Fruit fly (Drosophila melanogaster) whole organism, prepupa: Measurements from ENCODE around the gene snRNP-U1-C.

Experiments
- Blimp-1 ChIP-seq: fragments of 200-800 bp; sonication (Bioruptor generic); optimal IDR thresholded peaks from 3 replicates; lab custom pipeline; 2017; ENCODE audit warnings: missing biosample characterization, missing genetic modification characterization, mild to moderate bottlenecking, moderate library complexity, missing genetic modification reagents
- CG10631 ChIP-seq: fragments of 200-800 bp; sonication (Bioruptor generic); optimal IDR thresholded peaks from 2 replicates; lab custom pipeline; 2016; ENCODE audit warnings: missing biosample characterization, missing genetic modification characterization
- CG10669 ChIP-seq: fragments of 200-800 bp; sonication (Bioruptor generic); optimal IDR thresholded peaks from 3 replicates; lab custom pipeline; 2018; ENCODE audit warnings: missing biosample characterization, mild to moderate bottlenecking, missing genetic modification characterization, moderate library complexity
- CG11294 ChIP-seq: fragments of 200-800 bp; sonication (Bioruptor generic); IDR thresholded peaks from 2 replicates; pipeline ENCODE4 v1.3.6; 2022; ENCODE audit warnings: missing biosample characterization, missing genetic modification characterization
- CG11762 ChIP-seq: fragments of 200-800 bp; sonication (Bioruptor generic); optimal IDR thresholded peaks from 3 replicates; lab custom pipeline; 2016; ENCODE audit warnings: missing biosample characterization, missing genetic modification characterization; ENCODE audit not compliant: insufficient read depth
- CG11902 ChIP-seq: fragments of 200-800 bp; sonication (Bioruptor generic); optimal IDR thresholded peaks from 3 replicates; lab custom pipeline; 2016; ENCODE audit warnings: missing biosample characterization, missing genetic modification characterization
- CG15336 ChIP-seq: fragments of 200-800 bp; sonication (Bioruptor generic); IDR thresholded peaks from 2 replicates; pipeline ENCODE4 v1.3.6; 2022; ENCODE audit warnings: missing biosample characterization, missing genetic modification characterization
- CG1621 ChIP-seq: fragments of 200-800 bp; sonication (Bioruptor generic); optimal IDR thresholded peaks from 3 replicates; lab custom pipeline; 2018; ENCODE audit warnings: missing biosample characterization, mild to moderate bottlenecking, missing genetic modification characterization
- CG16779 ChIP-seq: fragments of 200-800 bp; sonication (Bioruptor generic); optimal IDR thresholded peaks from 3 replicates; lab custom pipeline; 2017; ENCODE audit warnings: missing biosample characterization, mild to moderate bottlenecking, missing genetic modification characterization
- CG3032 ChIP-seq: fragments of 200-800 bp; optimal IDR thresholded peaks from 2 replicates; lab custom pipeline; 2019; ENCODE audit warnings: missing biosample characterization, mild to moderate bottlenecking, missing genetic modification characterization, moderate library complexity
- CG31627 ChIP-seq: fragments of 200-800 bp; sonication (Bioruptor generic); optimal IDR thresholded peaks from 3 replicates; lab custom pipeline; 2016; ENCODE audit warnings: missing biosample characterization, missing genetic modification characterization
- CG32006 ChIP-seq: fragments of 200-800 bp; sonication (Bioruptor generic); optimal IDR thresholded peaks from 3 replicates; lab custom pipeline; 2017; ENCODE audit warnings: missing biosample characterization, mild to moderate bottlenecking, missing genetic modification characterization
- CG34406 ChIP-seq: fragments of 200-800 bp; sonication (Bioruptor generic); optimal IDR thresholded peaks from 3 replicates; lab custom pipeline; 2016; ENCODE audit warnings: missing biosample characterization, missing genetic modification characterization
- CG3919 ChIP-seq: fragments of 200-800 bp; sonication (Bioruptor generic); optimal IDR thresholded peaks from 3 replicates; lab custom pipeline; 2016; ENCODE audit warnings: missing biosample characterization, missing genetic modification characterization
- CG4318 ChIP-seq: fragments of 200-800 bp; sonication (Bioruptor generic); optimal IDR thresholded peaks from 3 replicates; lab custom pipeline; 2017; ENCODE audit warnings: missing biosample characterization, mild to moderate bottlenecking, missing genetic modification characterization
- CG6276 ChIP-seq: fragments of 200-800 bp; sonication (Bioruptor generic); optimal IDR thresholded peaks from 2 replicates; lab custom pipeline; 2017; ENCODE audit warnings: missing biosample characterization, mild to moderate bottlenecking, missing genetic modification characterization
- CG6792 ChIP-seq: fragments of 200-800 bp; sonication (Bioruptor generic); optimal IDR thresholded peaks from 3 replicates; lab custom pipeline; 2016; ENCODE audit warnings: missing biosample characterization, missing genetic modification characterization
- CG6808 ChIP-seq: fragments of 200-800 bp; sonication (Bioruptor generic); optimal IDR thresholded peaks from 3 replicates; lab custom pipeline; 2017; ENCODE audit warnings: missing biosample characterization, missing genetic modification characterization, mild to moderate bottlenecking, moderate library complexity, missing genetic modification reagents
- CG6854 ChIP-seq: fragments of 200-800 bp; sonication (Bioruptor generic); optimal IDR thresholded peaks from 2 replicates; lab custom pipeline; 2017; ENCODE audit warnings: missing biosample characterization, mild to moderate bottlenecking, missing genetic modification characterization
- CG8119 ChIP-seq: fragments of 200-800 bp; sonication (Bioruptor generic); IDR thresholded peaks from 3 replicates; pipeline ENCODE4 v1.3.6; 2022; ENCODE audit warnings: missing biosample characterization, missing genetic modification characterization
- CG8319 ChIP-seq: fragments of 200-800 bp; sonication (Bioruptor generic); optimal IDR thresholded peaks from 3 replicates; lab custom pipeline; 2016; ENCODE audit warnings: missing biosample characterization, missing genetic modification characterization
- Eip75B ChIP-seq: fragments of 200-800 bp; sonication (Bioruptor generic); optimal IDR thresholded peaks from 3 replicates; lab custom pipeline; 2016; ENCODE audit warnings: missing biosample characterization, missing genetic modification characterization
- Eip93F ChIP-seq: fragments of 200-800 bp; sonication (Bioruptor generic); optimal IDR thresholded peaks from 2 replicates; lab custom pipeline; 2016; ENCODE audit warnings: missing biosample characterization, mild to moderate bottlenecking, missing genetic modification characterization
- Ets21C ChIP-seq: fragments of 200-800 bp; sonication (Bioruptor generic); optimal IDR thresholded peaks from 3 replicates; lab custom pipeline; 2016; ENCODE audit warnings: missing biosample characterization, missing genetic modification characterization
- Ets96B ChIP-seq: fragments of 200-800 bp; optimal IDR thresholded peaks from 2 replicates; lab custom pipeline; 2019; ENCODE audit warnings: missing biosample characterization, mild to moderate bottlenecking, missing genetic modification characterization, moderate library complexity
- Gug ChIP-seq: fragments of 200-800 bp; sonication (Bioruptor generic); IDR thresholded peaks from 2 replicates; pipeline ENCODE4 v1.3.6; 2022; ENCODE audit warnings: missing biosample characterization, missing genetic modification characterization
- Hr38 ChIP-seq: sonication (Bioruptor generic); optimal IDR thresholded peaks from 2 replicates; lab custom pipeline; 2016; ENCODE audit warnings: missing biosample characterization, missing genetic modification characterization
- Hr39 ChIP-seq: fragments of 200-800 bp; sonication (Bioruptor generic); optimal IDR thresholded peaks from 2 replicates; lab custom pipeline; 2016; ENCODE audit warnings: missing biosample characterization, missing genetic modification characterization
- Hr4 ChIP-seq: fragments of 200-800 bp; sonication (Bioruptor generic); optimal IDR thresholded peaks from 3 replicates; lab custom pipeline; 2016; ENCODE audit warnings: missing biosample characterization, missing genetic modification characterization
- Met ChIP-seq: fragments of 200-800 bp; sonication (Bioruptor generic); optimal IDR thresholded peaks from 3 replicates; lab custom pipeline; 2016; ENCODE audit warnings: missing biosample characterization, missing genetic modification characterization
- OdsH ChIP-seq: fragments of 200-800 bp; sonication (Bioruptor generic); optimal IDR thresholded peaks from 3 replicates; lab custom pipeline; 2016; ENCODE audit warnings: missing biosample characterization, missing genetic modification characterization
- Sox102F ChIP-seq: fragments of 200-800 bp; sonication (Bioruptor generic); optimal IDR thresholded peaks from 2 replicates; lab custom pipeline; 2016; ENCODE audit warnings: missing biosample characterization, mild to moderate bottlenecking, missing genetic modification characterization
- Sox14 ChIP-seq: fragments of 200-800 bp; sonication (Bioruptor generic); optimal IDR thresholded peaks from 3 replicates; lab custom pipeline; 2016; ENCODE audit warnings: missing biosample characterization, missing genetic modification characterization
- Sox15 ChIP-seq: fragments of 200-800 bp; sonication (Bioruptor generic); optimal IDR thresholded peaks from 3 replicates; lab custom pipeline; 2016; ENCODE audit warnings: missing biosample characterization, missing genetic modification characterization
- acj6 ChIP-seq: fragments of 200-800 bp; sonication (Bioruptor generic); optimal IDR thresholded peaks from 3 replicates; lab custom pipeline; 2016; ENCODE audit warnings: missing biosample characterization, missing genetic modification characterization
- dac ChIP-seq: fragments of 200-800 bp; sonication (Bioruptor generic); optimal IDR thresholded peaks from 2 replicates; lab custom pipeline; 2017; ENCODE audit warnings: missing biosample characterization, mild to moderate bottlenecking, missing genetic modification characterization
- dsx ChIP-seq: fragments of 200-800 bp; optimal IDR thresholded peaks from 3 replicates; lab custom pipeline; 2019; ENCODE audit warnings: missing biosample characterization, mild to moderate bottlenecking, missing genetic modification characterization, moderate library complexity; ENCODE audit not compliant: poor library complexity, severe bottlenecking
- eg ChIP-seq: fragments of 200-800 bp; sonication (Bioruptor generic); IDR thresholded peaks from 3 replicates; pipeline ENCODE4 v1.3.6; 2022; ENCODE audit warnings: missing biosample characterization, missing genetic modification characterization
- fd59A ChIP-seq: fragments of 200-800 bp; sonication (Bioruptor generic); optimal IDR thresholded peaks from 2 replicates; lab custom pipeline; 2017; ENCODE audit warnings: missing biosample characterization, mild to moderate bottlenecking, missing genetic modification characterization, missing genetic modification reagents
- fkh ChIP-seq: fragments of 200-800 bp; sonication (Bioruptor generic); optimal IDR thresholded peaks from 3 replicates; lab custom pipeline; 2017; ENCODE audit warnings: missing biosample characterization, mild to moderate bottlenecking, missing genetic modification characterization, moderate library complexity
- lz ChIP-seq: fragments of 200-800 bp; sonication (Bioruptor generic); optimal IDR thresholded peaks from 3 replicates; lab custom pipeline; 2016; ENCODE audit warnings: missing biosample characterization, missing genetic modification characterization
- net ChIP-seq: fragments of 200-800 bp; sonication (Bioruptor generic); optimal IDR thresholded peaks from 3 replicates; lab custom pipeline; 2016; ENCODE audit warnings: missing biosample characterization, missing genetic modification characterization
- salr ChIP-seq, 2 experiments: fragments of 200-800 bp; sonication (Bioruptor generic); optimal IDR thresholded peaks; 3 replicates each; lab custom pipeline; 2016 to 2018; ENCODE audit warnings: missing biosample characterization in 2 of 2, missing genetic modification characterization in 2 of 2, mild to moderate bottlenecking in 1 of 2
- ss ChIP-seq, 2 experiments: fragments of 200-800 bp; sonication (Bioruptor generic); optimal IDR thresholded peaks; 2 replicates in 1 of 2; 3 replicates in 1 of 2; lab custom pipeline; 2017 to 2018; ENCODE audit warnings: mild to moderate bottlenecking in 2 of 2, missing biosample characterization in 2 of 2, missing genetic modification characterization in 2 of 2, moderate library complexity in 1 of 2
- svp ChIP-seq: fragments of 200-800 bp; sonication (Bioruptor generic); peaks from one replicate; lab custom pipeline; 2016; ENCODE audit warnings: missing biosample characterization, missing genetic modification characterization
- topi ChIP-seq: fragments of 200-800 bp; sonication (Bioruptor generic); optimal IDR thresholded peaks from 3 replicates; lab custom pipeline; 2016; ENCODE audit warnings: missing biosample characterization, missing genetic modification characterization

The snRNP-U1-C gene

dm6 chr3R:18997388-18998287 lies 14.2 kb upstream of the snRNP-U1-C start (continued):
- no peak for TF ChIP-seq CG15336 (GFP tag; lab: Robert Waterston, UW)
- no peak for TF ChIP-seq Blimp-1 (GFP tag; lab: Kevin White, UChicago)

dm6 chr3R:18995556-18996272 lies 12.3 kb upstream of the snRNP-U1-C start:
- TF ChIP-seq CG6276 (GFP tag; lab: Kevin White, UChicago) = peak; percentile 72
- TF ChIP-seq Met (GFP tag; lab: Kevin White, UChicago) = peak; percentile 93
- peak; percentile 92 for TF ChIP-seq Sox14 (GFP tag; lab: Kevin White, UChicago)
- TF ChIP-seq Hr38 (GFP tag; lab: Kevin White, UChicago) = no peak
- peak; percentile 93 for TF ChIP-seq lz (GFP tag; lab: Kevin White, UChicago)
- TF ChIP-seq eg (GFP tag; lab: Robert Waterston, UW) = peak; percentile 90
- peak; percentile 86 for TF ChIP-seq Ets21C
- TF ChIP-seq CG8119 = peak; percentile 89
- peak; percentile 75 for TF ChIP-seq CG16779 (tag; lab: Kevin White, UChicago)
- peak; percentile 72 for TF ChIP-seq CG11294 (GFP tag; lab: Robert Waterston, UW)
- peak; percentile 94 for TF ChIP-seq CG11902 (GFP tag; lab: Kevin White, UChicago)
- TF ChIP-seq CG3919 (GFP tag; lab: Kevin White, UChicago) = peak; percentile 96
- peak; percentile 92 for TF ChIP-seq CG10631
- peak; percentile 85 for TF ChIP-seq CG6808 (GFP tag; lab: Kevin White, UChicago)
- peak; percentile 58 for TF ChIP-seq Blimp-1 (GFP tag; lab: Kevin White, UChicago)
- peak; percentile 84 for TF ChIP-seq CG6854 (GFP tag; lab: Kevin White, UChicago)
- TF ChIP-seq CG8319 (GFP tag; lab: Kevin White, UChicago) = peak; percentile 94
- TF ChIP-seq svp = peak; percentile 98
- peak; percentile 96 for TF ChIP-seq Eip75B (GFP tag; lab: Kevin White, UChicago)
- peak; percentile 90 for TF ChIP-seq Hr4
- TF ChIP-seq OdsH (GFP tag; lab: Kevin White, UChicago) = peak; percentile 95
- TF ChIP-seq CG32006 (GFP tag; lab: Kevin White, UChicago) = peak; percentile 91
- peak; percentile 58 for TF ChIP-seq dac (GFP tag; lab: Kevin White, UChicago)
- peak; percentile 78 to 90 for TF ChIP-seq salr (GFP tag; optimal IDR thresholded peaks at IDR 0.05; lab: Kevin White, UChicago)
- peak; percentile 90 for TF ChIP-seq CG10669 (GFP tag; lab: Kevin White, UChicago)
- TF ChIP-seq CG34406 (GFP tag; lab: Kevin White, UChicago) = peak; percentile 95
- TF ChIP-seq dsx (GFP tag; lab: Kevin White, UChicago) = peak; percentile 87
- peak; percentile 92 for TF ChIP-seq Sox15 (GFP tag; lab: Kevin White, UChicago)
- TF ChIP-seq Eip93F (GFP tag; lab: Kevin White, UChicago) = peak; percentile 75
- peak; percentile 89 for TF ChIP-seq Sox102F (GFP tag; lab: Kevin White, UChicago)
- TF ChIP-seq CG31627 = peak; percentile 90
- TF ChIP-seq acj6 (GFP tag; lab: Kevin White, UChicago) = peak; percentile 96
- TF ChIP-seq fd59A (GFP tag; lab: Kevin White, UChicago) = peak; percentile 84
- peak; percentile 94 for TF ChIP-seq topi (GFP tag; lab: Kevin White, UChicago)
- TF ChIP-seq ss (GFP tag; optimal IDR thresholded peaks at IDR 0.05; lab: Kevin White, UChicago) = peak; percentile 77 to 89
- TF ChIP-seq CG1621 (tag; lab: Kevin White, UChicago) = peak; percentile 83
- peak; percentile 83 for TF ChIP-seq Gug
- no peak for TF ChIP-seq fkh (GFP tag; lab: Kevin White, UChicago)
- peak; percentile 94 for TF ChIP-seq CG11762 (GFP tag; lab: Kevin White, UChicago)
- peak; percentile 86 for TF ChIP-seq CG3032 (tag; lab: Kevin White, UChicago)
- TF ChIP-seq net (GFP tag; lab: Kevin White, UChicago) = peak; percentile 92
- TF ChIP-seq Hr39 (GFP tag; lab: Kevin White, UChicago) = peak; percentile 89
- peak; percentile 95 for TF ChIP-seq CG6792 (GFP tag; lab: Kevin White, UChicago)
- TF ChIP-seq CG4318 = peak; percentile 74
- TF ChIP-seq Ets96B (tag; lab: Kevin White, UChicago) = peak; percentile 90
